Fruit fly (Drosophila melanogaster): ENCODE measurements around the gene CG7694.

dm6 chr3R:18598391-18598790 is 25.5 kb downstream of the CG7694 start, which contains the start of gene Tssk:
- TF ChIP-seq CG5204 (GFP tag; optimal IDR thresholded peaks at IDR 0.05): no peak
- no peak for TF ChIP-seq Hr96 (GFP tag; optimal IDR thresholded peaks at IDR 0.05)
- no peak for TF ChIP-seq ovo (GFP tag; optimal IDR thresholded peaks at IDR 0.05)

All from whole organism, adult.